Fruit fly (Drosophila melanogaster) whole organism, embryonic: ENCODE data around the gene CG5934.

ENCODE experiments used
- B-H2 ChIP-seq: fragments of 200-800 bp; sonication (Bioruptor generic); optimal IDR thresholded peaks from 2 replicates; lab custom pipeline; 2018; ENCODE audit warnings: missing biosample characterization, mild to moderate bottlenecking, missing genetic modification characterization
- CG10147 ChIP-seq: fragments of 200-800 bp; sonication (Bioruptor generic); optimal IDR thresholded peaks from 2 replicates; lab custom pipeline; 2019; ENCODE audit warnings: missing biosample characterization, mild to moderate bottlenecking, missing genetic modification characterization, moderate library complexity
- CG10543 ChIP-seq: fragments of 200-800 bp; sonication (Bioruptor generic); optimal IDR thresholded peaks from 3 replicates; lab custom pipeline; 2017; ENCODE audit warnings: missing biosample characterization, mild to moderate bottlenecking, missing genetic modification characterization, moderate library complexity
- CG11456 ChIP-seq: fragments of 200-800 bp; sonication (Bioruptor generic); IDR thresholded peaks from 3 replicates; pipeline ENCODE4 v1.3.6; 2022; ENCODE audit warnings: missing biosample characterization, missing genetic modification characterization
- CG14014 ChIP-seq: fragments of 200-800 bp; sonication (Bioruptor generic); IDR thresholded peaks from 2 replicates; pipeline ENCODE4 v1.3.6; 2022; ENCODE audit warnings: missing biosample characterization, missing genetic modification characterization
- CG15601 ChIP-seq: fragments of 200-800 bp; sonication (Bioruptor generic); optimal IDR thresholded peaks from 3 replicates; lab custom pipeline; 2019; ENCODE audit warnings: missing biosample characterization, mild to moderate bottlenecking, missing genetic modification characterization, moderate library complexity
- CG1647 ChIP-seq: fragments of 200-800 bp; sonication (Bioruptor generic); optimal IDR thresholded peaks from 3 replicates; lab custom pipeline; 2016; ENCODE audit warnings: missing biosample characterization, missing genetic modification characterization
- CG17328 ChIP-seq: fragments of 200-800 bp; sonication (Bioruptor generic); IDR thresholded peaks from 2 replicates; pipeline ENCODE4 v1.3.6; 2022; ENCODE audit warnings: missing biosample characterization, missing genetic modification characterization
- CG17612 ChIP-seq: fragments of 200-800 bp; sonication (Bioruptor generic); IDR thresholded peaks from 2 replicates; pipeline ENCODE4 v1.3.6; 2022; ENCODE audit warnings: missing biosample characterization, missing genetic modification characterization
- CG2202 ChIP-seq: fragments of 200-800 bp; sonication (Bioruptor generic); optimal IDR thresholded peaks from 2 replicates; lab custom pipeline; 2018; ENCODE audit warnings: missing biosample characterization, mild to moderate bottlenecking, missing genetic modification characterization
- CG30403 ChIP-seq: fragments of 200-800 bp; sonication (Bioruptor generic); optimal IDR thresholded peaks from 3 replicates; lab custom pipeline; 2016; ENCODE audit warnings: missing biosample characterization, missing genetic modification characterization
- CG33557 ChIP-seq: fragments of 200-800 bp; sonication (Bioruptor generic); optimal IDR thresholded peaks from 2 replicates; lab custom pipeline; 2019; ENCODE audit warnings: missing biosample characterization, mild to moderate bottlenecking, missing genetic modification characterization, moderate library complexity
- CG4360 ChIP-seq: fragments of 200-800 bp; sonication (Bioruptor generic); IDR thresholded peaks from 2 replicates; pipeline ENCODE4 v1.3.6; 2022; ENCODE audit warnings: missing biosample characterization, missing genetic modification characterization
- CG6854 ChIP-seq: fragments of 200-800 bp; sonication (Bioruptor generic); optimal IDR thresholded peaks from 3 replicates; lab custom pipeline; 2017; ENCODE audit warnings: missing biosample characterization, mild to moderate bottlenecking, missing genetic modification characterization
- D ChIP-seq, 2 experiments: fragments of 200-800 bp in 1 of 2; fragments of >200 bp in 1 of 2; sonication (Bioruptor generic) in 1 of 2; optimal IDR thresholded peaks; 2 replicates in 1 of 2; 3 replicates in 1 of 2; lab custom pipeline; 2017; ENCODE audit warnings: mild to moderate bottlenecking in 1 of 2, missing biosample characterization in 1 of 2, missing genetic modification characterization in 1 of 2, missing genetic modification reagents in 1 of 2
- Dbx ChIP-seq: fragments of 200-800 bp; sonication (Bioruptor generic); IDR thresholded peaks from 3 replicates; pipeline ENCODE4 v1.3.6; 2022; ENCODE audit warnings: missing biosample characterization, missing genetic modification characterization
- Dip3 ChIP-seq: fragments of 200-800 bp; sonication (Bioruptor generic); optimal IDR thresholded peaks from 3 replicates; lab custom pipeline; 2016; ENCODE audit warnings: missing biosample characterization, missing genetic modification characterization
- E2f1 ChIP-seq: fragments of 200-800 bp; sonication (Bioruptor generic); IDR thresholded peaks from 2 replicates; pipeline ENCODE4 v1.3.6; 2022; ENCODE audit warnings: missing biosample characterization, missing genetic modification characterization
- Lim3 ChIP-seq: fragments of 200-800 bp; sonication (Bioruptor generic); IDR thresholded peaks from 2 replicates; pipeline ENCODE4 v1.3.6; 2022; ENCODE audit warnings: missing biosample characterization, missing genetic modification characterization
- Lpt ChIP-seq: fragments of >200 bp; optimal IDR thresholded peaks from 2 replicates; lab custom pipeline; 2018; ENCODE audit warnings: missing biosample characterization, missing genetic modification characterization
- MESR4 ChIP-seq: fragments of 200-800 bp; sonication (Bioruptor generic); optimal IDR thresholded peaks from 2 replicates; lab custom pipeline; 2018; ENCODE audit warnings: missing biosample characterization, mild to moderate bottlenecking, missing genetic modification characterization, moderate library complexity
- Mad ChIP-seq: fragments of 200-800 bp; sonication (Bioruptor generic); optimal IDR thresholded peaks from 2 replicates; lab custom pipeline; 2016; ENCODE audit warnings: missing biosample characterization, missing genetic modification characterization
- NK7.1 ChIP-seq: fragments of 200-800 bp; sonication (Bioruptor generic); optimal IDR thresholded peaks from 3 replicates; lab custom pipeline; 2016; ENCODE audit warnings: missing biosample characterization, missing genetic modification characterization
- Optix ChIP-seq: fragments of 200-800 bp; sonication (Bioruptor generic); IDR thresholded peaks from 3 replicates; pipeline ENCODE4 v1.3.6; 2022; ENCODE audit warnings: missing biosample characterization, missing genetic modification characterization
- Sry-δ ChIP-seq: fragments of 200-800 bp; sonication (Bioruptor generic); optimal IDR thresholded peaks from 2 replicates; lab custom pipeline; 2016; ENCODE audit warnings: missing biosample characterization, missing genetic modification characterization
- Taf1 ChIP-seq: fragments of 200-800 bp; sonication (Bioruptor generic); IDR thresholded peaks from 2 replicates; pipeline ENCODE4 v1.3.6; 2022; ENCODE audit warnings: missing biosample characterization, missing genetic modification characterization
- Usf ChIP-seq: fragments of 200-800 bp; sonication (Bioruptor generic); optimal IDR thresholded peaks from 2 replicates; lab custom pipeline; 2017; ENCODE audit warnings: missing genotype, missing biosample characterization, missing genetic modification characterization
- btn ChIP-seq: fragments of 200-800 bp; sonication (Bioruptor generic); optimal IDR thresholded peaks from 2 replicates; lab custom pipeline; 2016; ENCODE audit warnings: missing biosample characterization, missing genetic modification characterization
- caup ChIP-seq: fragments of 200-800 bp; sonication (Bioruptor generic); optimal IDR thresholded peaks from 3 replicates; lab custom pipeline; 2017; ENCODE audit warnings: missing biosample characterization, mild to moderate bottlenecking, missing genetic modification characterization, moderate library complexity; ENCODE audit not compliant: severe bottlenecking
- crol ChIP-seq: fragments of 200-800 bp; sonication (Bioruptor generic); IDR thresholded peaks from 2 replicates; pipeline ENCODE4 v1.3.6; 2022; ENCODE audit warnings: missing biosample characterization, missing genetic modification characterization
- dan ChIP-seq: fragments of 200-800 bp; sonication (Bioruptor generic); IDR thresholded peaks from 2 replicates; pipeline ENCODE4 v1.3.6; 2022; ENCODE audit warnings: missing biosample characterization, missing genetic modification characterization
- ewg ChIP-seq: fragments of 200-800 bp; sonication (Bioruptor generic); optimal IDR thresholded peaks from 3 replicates; lab custom pipeline; 2017; ENCODE audit warnings: mild to moderate bottlenecking, missing biosample characterization, missing genetic modification reagents, missing genetic modification characterization
- exex ChIP-seq: fragments of 200-800 bp; sonication (Bioruptor generic); optimal IDR thresholded peaks from 4 replicates; lab custom pipeline; 2018; ENCODE audit warnings: missing biosample characterization, mild to moderate bottlenecking, missing genetic modification characterization, moderate library complexity
- fd3F ChIP-seq: fragments of 200-800 bp; sonication (Bioruptor generic); optimal IDR thresholded peaks from 2 replicates; lab custom pipeline; 2018; ENCODE audit warnings: missing biosample characterization, mild to moderate bottlenecking, missing genetic modification characterization, moderate library complexity
- fu2 ChIP-seq: fragments of 200-800 bp; sonication (Bioruptor generic); optimal IDR thresholded peaks from 2 replicates; lab custom pipeline; 2016; ENCODE audit warnings: missing biosample characterization, missing genetic modification characterization
- h ChIP-seq: fragments of >200 bp; optimal IDR thresholded peaks from 2 replicates; lab custom pipeline; 2017
- klu ChIP-seq: fragments of 200-800 bp; sonication (Bioruptor generic); IDR thresholded peaks from 2 replicates; pipeline ENCODE4 v1.3.6; 2022; ENCODE audit warnings: missing biosample characterization, missing genetic modification characterization
- lmd ChIP-seq: fragments of 200-800 bp; sonication (Bioruptor generic); IDR thresholded peaks from 2 replicates; pipeline ENCODE4 v1.3.6; 2022; ENCODE audit warnings: missing biosample characterization, missing genetic modification characterization
- org-1 ChIP-seq: fragments of 200-800 bp; sonication (Bioruptor generic); optimal IDR thresholded peaks from 2 replicates; lab custom pipeline; 2017; ENCODE audit warnings: missing biosample characterization, missing genetic modification characterization
- p53 ChIP-seq: fragments of 200-800 bp; sonication (Bioruptor generic); optimal IDR thresholded peaks from 2 replicates; lab custom pipeline; 2016; ENCODE audit warnings: missing biosample characterization, missing genetic modification characterization
- pb ChIP-seq: fragments of 200-800 bp; sonication (Bioruptor generic); optimal IDR thresholded peaks from 3 replicates; lab custom pipeline; 2016; ENCODE audit warnings: missing biosample characterization, missing genetic modification characterization
- pita ChIP-seq: fragments of 200-800 bp; sonication (Bioruptor generic); optimal IDR thresholded peaks from 2 replicates; lab custom pipeline; 2017; ENCODE audit warnings: missing biosample characterization, mild to moderate bottlenecking, missing genetic modification characterization
- run ChIP-seq: fragments of 200-800 bp; sonication (Bioruptor generic); optimal IDR thresholded peaks from 3 replicates; lab custom pipeline; 2018; ENCODE audit warnings: missing biosample characterization, mild to moderate bottlenecking, missing genetic modification characterization
- tio ChIP-seq: fragments of 200-800 bp; sonication (Bioruptor generic); optimal IDR thresholded peaks from 2 replicates; lab custom pipeline; 2017; ENCODE audit warnings: missing biosample characterization, missing genetic modification characterization, inconsistent platforms
- tll ChIP-seq, 2 experiments: fragments of 200-800 bp in 1 of 2; fragments of >200 bp in 1 of 2; sonication (Bioruptor generic) in 1 of 2; optimal IDR thresholded peaks; 2 replicates each; lab custom pipeline; 2017 to 2019; ENCODE audit warnings: missing biosample characterization in 2 of 2, missing genetic modification characterization in 2 of 2, mild to moderate bottlenecking in 1 of 2, moderate library complexity in 1 of 2
- toy ChIP-seq: fragments of 200-800 bp; sonication (Bioruptor generic); IDR thresholded peaks from 2 replicates; pipeline ENCODE4 v1.3.6; 2022; ENCODE audit warnings: missing biosample characterization, missing genetic modification characterization
- usp ChIP-seq: fragments of >200 bp; optimal IDR thresholded peaks from 2 replicates; lab custom pipeline; 2017; ENCODE audit warnings: missing biosample characterization, missing genetic modification characterization
- wor ChIP-seq: fragments of 200-800 bp; sonication (Bioruptor generic); IDR thresholded peaks from 2 replicates; pipeline ENCODE4 v1.3.6; 2022; ENCODE audit warnings: missing biosample characterization, missing genetic modification characterization
- yki ChIP-seq: fragments of >200 bp; optimal IDR thresholded peaks from 3 replicates; lab custom pipeline; 2018
- z ChIP-seq: fragments of 200-800 bp; sonication (Bioruptor generic); IDR thresholded peaks from 3 replicates; pipeline ENCODE4 v1.3.6; 2022; ENCODE audit warnings: missing biosample characterization, missing genetic modification characterization

CG5934 gene

DNA sequence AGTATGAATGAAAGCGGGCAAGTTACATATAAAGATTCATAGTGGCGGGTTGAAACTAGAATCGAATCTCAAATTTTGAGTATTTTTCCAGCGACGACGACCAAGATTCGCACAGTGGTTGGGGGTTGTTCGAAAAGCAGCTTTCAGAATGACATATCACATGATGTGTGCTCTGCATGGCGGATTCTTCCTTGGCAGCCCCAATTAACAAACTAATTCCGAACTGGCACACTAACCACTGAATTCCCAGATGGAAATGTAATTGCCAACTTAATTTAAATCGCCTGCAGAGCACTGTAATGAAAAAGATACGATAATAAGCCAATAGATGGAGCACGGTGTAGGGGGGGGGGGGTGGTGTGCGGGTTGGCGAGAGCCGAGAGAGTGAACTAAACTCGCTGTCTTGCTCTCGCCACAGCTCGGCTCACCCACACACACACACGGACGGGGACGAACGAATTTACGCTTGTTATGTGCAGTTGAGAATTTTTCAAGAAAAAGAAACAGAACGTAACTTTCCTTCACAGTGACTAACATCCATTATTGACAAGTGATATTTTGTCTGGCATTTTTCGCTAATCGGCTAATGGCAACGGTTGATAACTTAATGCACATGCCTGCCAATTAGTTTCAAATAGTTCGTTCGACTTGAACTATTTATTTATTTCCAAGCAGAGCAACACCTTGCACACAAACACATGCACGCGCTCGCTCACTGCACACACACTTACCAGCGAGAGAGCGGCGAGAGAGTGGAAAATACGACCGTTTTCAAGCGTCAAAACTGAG, 7.7 kb downstream of the CG5934 start (continued):
- peak; percentile 98 for TF ChIP-seq Optix
- TF ChIP-seq crol (GFP tag; lab: Robert Waterston, UW), result peak; percentile 99
- peak; percentile 97 for TF ChIP-seq lmd (GFP tag; lab: Robert Waterston, UW)
- peak; percentile 15 for TF ChIP-seq CG33557
- TF ChIP-seq tio (GFP tag; lab: Kevin White, UChicago), result peak; percentile 89
- peak; percentile 95 for TF ChIP-seq Taf1
- TF ChIP-seq CG15601, result peak; percentile 87
- TF ChIP-seq p53 (GFP tag; lab: Kevin White, UChicago), result peak; percentile 86
- peak; percentile 54 for TF ChIP-seq yki (lab: Kevin White, UChicago)
- TF ChIP-seq fd3F (GFP tag; lab: Kevin White, UChicago), result peak; percentile 95
- no peak for TF ChIP-seq Lpt (GFP tag; lab: Kevin White, UChicago)
- peak; percentile 90 for TF ChIP-seq CG6854 (GFP tag; lab: Kevin White, UChicago)
- TF ChIP-seq CG17328 (GFP tag; lab: Robert Waterston, UW), result peak; percentile 97
- TF ChIP-seq CG2202, result peak; percentile 81
- TF ChIP-seq exex (tag; lab: Kevin White, UChicago), result peak; percentile 86
- TF ChIP-seq usp (GFP tag; lab: Kevin White, UChicago), result no peak
- peak; percentile 63 for TF ChIP-seq MESR4 (GFP tag; lab: Kevin White, UChicago)
- TF ChIP-seq tll (GFP tag; optimal IDR thresholded peaks at IDR 0.05; lab: Kevin White, UChicago), result no peak
- peak; percentile 78 for TF ChIP-seq CG4360 (GFP tag; lab: Robert Waterston, UW)
- peak; percentile 92 for TF ChIP-seq Usf
- peak; percentile 90 for TF ChIP-seq CG10543 (GFP tag; lab: Kevin White, UChicago)
- TF ChIP-seq ewg (GFP tag; lab: Kevin White, UChicago), result peak; percentile 92
- TF ChIP-seq org-1 (GFP tag; lab: Kevin White, UChicago), result peak; percentile 97
- TF ChIP-seq CG1647, result peak; percentile 93
- TF ChIP-seq Lim3 (GFP tag; lab: Robert Waterston, UW), result peak; percentile 86
- TF ChIP-seq CG30403 (GFP tag; lab: Kevin White, UChicago), result peak; percentile 94
- TF ChIP-seq wor (GFP tag; lab: Robert Waterston, UW), result peak; percentile 93
- TF ChIP-seq pb (GFP tag; lab: Kevin White, UChicago), result peak; percentile 94
- TF ChIP-seq z (GFP tag; lab: Robert Waterston, UW), result peak; percentile 71; the same call in 2 of the 3 replicates
- TF ChIP-seq btn (GFP tag; lab: Kevin White, UChicago), result peak; percentile 92
- TF ChIP-seq Mad (GFP tag; lab: Kevin White, UChicago), result peak; percentile 95
- TF ChIP-seq Dip3, result peak; percentile 94
- TF ChIP-seq klu (GFP tag; lab: Robert Waterston, UW), result peak; percentile 86
- TF ChIP-seq CG10147 (GFP tag; lab: Kevin White, UChicago), result peak; percentile 89
- peak; percentile 89 for TF ChIP-seq run (tag; lab: Kevin White, UChicago)
- peak; percentile 86 for TF ChIP-seq toy (GFP tag; lab: Robert Waterston, UW)
- TF ChIP-seq CG17612 (GFP tag; lab: Robert Waterston, UW), result peak; percentile 92
- TF ChIP-seq fu2, result peak; percentile 93
- TF ChIP-seq pita, result no peak
- peak; percentile 96 for TF ChIP-seq CG11456 (GFP tag; lab: Robert Waterston, UW)
- TF ChIP-seq caup, result peak; percentile 97
- TF ChIP-seq NK7.1 (GFP tag; lab: Kevin White, UChicago), result peak; percentile 91
- TF ChIP-seq dan, result no peak; the same call in 1 of the 2 replicates
- TF ChIP-seq h, result no peak
- peak; percentile 97 for TF ChIP-seq CG14014 (GFP tag; lab: Robert Waterston, UW)
- TF ChIP-seq B-H2 (GFP tag; lab: Kevin White, UChicago), result peak; percentile 73
- no peak for TF ChIP-seq D (optimal IDR thresholded peaks at IDR 0.05; lab: Kevin White, UChicago)
- TF ChIP-seq D (GFP tag; optimal IDR thresholded peaks at IDR 0.05; lab: Kevin White, UChicago), result peak; percentile 88
- peak; percentile 96 for TF ChIP-seq E2f1 (GFP tag; lab: Robert Waterston, UW)
- peak; percentile 97 for TF ChIP-seq Dbx (GFP tag; lab: Robert Waterston, UW)
- peak; percentile 62 for TF ChIP-seq Sry-δ (GFP tag; lab: Kevin White, UChicago)
